Fruit fly (Drosophila melanogaster): Measurements from ENCODE around the gene moody.

The moody gene

dm6 chrX:2013365-2013764 is 36.6 kb downstream of the moody start:
- no peak for TF ChIP-seq Jra (GFP tag; optimal IDR thresholded peaks at IDR 0.05)
- TF ChIP-seq Dif (GFP tag; optimal IDR thresholded peaks at IDR 0.05; ENCODE audit: partially characterized antibody), result peak; percentile 68
- TF ChIP-seq psq (GFP tag; optimal IDR thresholded peaks at IDR 0.05), result peak; percentile 2

dm6 chrX:2012837-2013236 is 37.1 kb downstream of the moody start:
- TF ChIP-seq h (GFP tag; optimal IDR thresholded peaks at IDR 0.05), result peak; percentile 77
- peak; percentile 78 for TF ChIP-seq br (GFP tag; optimal IDR thresholded peaks at IDR 0.05)
- TF ChIP-seq fru (GFP tag; optimal IDR thresholded peaks at IDR 0.05), result peak; percentile 72
- peak; percentile 67 for TF ChIP-seq dmrt93B (GFP tag; optimal IDR thresholded peaks at IDR 0.05)
- TF ChIP-seq jim (GFP tag; optimal IDR thresholded peaks at IDR 0.05), result no peak
- TF ChIP-seq rgr (GFP tag; optimal IDR thresholded peaks at IDR 0.05), result peak; percentile 73
- TF ChIP-seq brk (GFP tag; optimal IDR thresholded peaks at IDR 0.05), result no peak
- TF ChIP-seq N (GFP tag; optimal IDR thresholded peaks at IDR 0.05), result peak; percentile 68
- peak; percentile 80 for TF ChIP-seq Sp1 (GFP tag; optimal IDR thresholded peaks at IDR 0.05)
- peak; percentile 24 for TF ChIP-seq Abd-B (GFP tag; optimal IDR thresholded peaks at IDR 0.05)
- no peak for TF ChIP-seq CG32264 (GFP tag; optimal IDR thresholded peaks at IDR 0.05)
- no peak for TF ChIP-seq sage (GFP tag; optimal IDR thresholded peaks at IDR 0.05)
- peak; percentile 51 for TF ChIP-seq ey (GFP tag; optimal IDR thresholded peaks at IDR 0.05)
- TF ChIP-seq CG9705 (GFP tag; optimal IDR thresholded peaks at IDR 0.05), result peak; percentile 77
- peak; percentile 97 for TF ChIP-seq psq (GFP tag; optimal IDR thresholded peaks at IDR 0.05)
- no peak for TF ChIP-seq Jra (GFP tag; optimal IDR thresholded peaks at IDR 0.05)
- TF ChIP-seq OdsH (GFP tag; optimal IDR thresholded peaks at IDR 0.05), result peak; percentile 71
- TF ChIP-seq HLH106 (tag; optimal IDR thresholded peaks at IDR 0.05), result peak; percentile 67
- no peak for TF ChIP-seq Vsx2 (GFP tag; optimal IDR thresholded peaks at IDR 0.05; ENCODE audit: partially characterized antibody)
- peak; percentile 85 for TF ChIP-seq Hr83 (GFP tag; optimal IDR thresholded peaks at IDR 0.05; ENCODE audit: poor library complexity, severe bottlenecking)
- peak in 1 of 2 experiments; percentile 47 for TF ChIP-seq dl (GFP tag; optimal IDR thresholded peaks at IDR 0.05; ENCODE audit: insufficient read depth in 1 of 2, partially characterized antibody in 2 of 2)
- peak in 1 of 2 experiments; percentile 72 for TF ChIP-seq foxo (GFP tag; optimal IDR thresholded peaks at IDR 0.05)
- TF ChIP-seq Rel (GFP tag; optimal IDR thresholded peaks at IDR 0.05), result no peak
- peak; percentile 13 for TF ChIP-seq Rel (tag; optimal IDR thresholded peaks at IDR 0.05)

dm6 chrX:2012121-2012452 is 37.8 kb downstream of the moody start:
- TF ChIP-seq Hnf4 (GFP tag; optimal IDR thresholded peaks at IDR 0.05), result no peak
- peak; percentile 17 for TF ChIP-seq Rel (GFP tag; optimal IDR thresholded peaks at IDR 0.05)
- TF ChIP-seq Rel (tag; optimal IDR thresholded peaks at IDR 0.05), result no peak
- TF ChIP-seq jim (GFP tag; optimal IDR thresholded peaks at IDR 0.05), result no peak
- no peak for TF ChIP-seq Hr78 (GFP tag; optimal IDR thresholded peaks at IDR 0.05)
- no peak for TF ChIP-seq N (GFP tag; optimal IDR thresholded peaks at IDR 0.05)
- TF ChIP-seq pan (optimal IDR thresholded peaks at IDR 0.05), result no peak
- no peak for TF ChIP-seq Dif (GFP tag; optimal IDR thresholded peaks at IDR 0.05; ENCODE audit: partially characterized antibody)
- no peak for TF ChIP-seq Mio (GFP tag; optimal IDR thresholded peaks at IDR 0.05)
- TF ChIP-seq Hr83 (GFP tag; optimal IDR thresholded peaks at IDR 0.05; ENCODE audit: poor library complexity, severe bottlenecking), result no peak
- no peak for TF ChIP-seq br (GFP tag; optimal IDR thresholded peaks at IDR 0.05)
- TF ChIP-seq GATAd (GFP tag; optimal IDR thresholded peaks at IDR 0.05), result no peak
- no peak for TF ChIP-seq CG9705 (GFP tag; optimal IDR thresholded peaks at IDR 0.05)
- peak in 1 of 2 experiments; percentile 18 for TF ChIP-seq dl (GFP tag; optimal IDR thresholded peaks at IDR 0.05; ENCODE audit: insufficient read depth in 1 of 2, partially characterized antibody in 2 of 2)
- TF ChIP-seq usp (GFP tag; optimal IDR thresholded peaks at IDR 0.05), result no peak
- no peak for TF ChIP-seq sv (GFP tag; optimal IDR thresholded peaks at IDR 0.05)
- no peak for TF ChIP-seq psq (GFP tag; optimal IDR thresholded peaks at IDR 0.05)
- peak; percentile 6 for TF ChIP-seq woc (GFP tag; optimal IDR thresholded peaks at IDR 0.05)

dm6 chrX:2011288-2012120 is 38.4 kb downstream of the moody start:
- peak; percentile 27 for TF ChIP-seq h (GFP tag; optimal IDR thresholded peaks at IDR 0.05)
- TF ChIP-seq Jra (GFP tag; optimal IDR thresholded peaks at IDR 0.05), result no peak
- no peak for TF ChIP-seq CG9705 (GFP tag; optimal IDR thresholded peaks at IDR 0.05)
- TF ChIP-seq Hr78 (GFP tag; optimal IDR thresholded peaks at IDR 0.05), result no peak
- no peak for TF ChIP-seq Vsx2 (GFP tag; optimal IDR thresholded peaks at IDR 0.05; ENCODE audit: partially characterized antibody)
- peak; percentile 40 for TF ChIP-seq HLH106 (tag; optimal IDR thresholded peaks at IDR 0.05)
- TF ChIP-seq Sp1 (GFP tag; optimal IDR thresholded peaks at IDR 0.05), result peak; percentile 41
- TF ChIP-seq Myc (optimal IDR thresholded peaks at IDR 0.05), result no peak
- no peak for TF ChIP-seq Mio (GFP tag; optimal IDR thresholded peaks at IDR 0.05)
- peak; percentile 41 for TF ChIP-seq rgr (GFP tag; optimal IDR thresholded peaks at IDR 0.05)
- TF ChIP-seq Rel (GFP tag; optimal IDR thresholded peaks at IDR 0.05), result no peak
- no peak for TF ChIP-seq Rel (tag; optimal IDR thresholded peaks at IDR 0.05)
- no peak for TF ChIP-seq CrebA (GFP tag; optimal IDR thresholded peaks at IDR 0.05; ENCODE audit: borderline replicate concordance)
- TF ChIP-seq OdsH (GFP tag; optimal IDR thresholded peaks at IDR 0.05), result peak; percentile 19
- peak in 1 of 2 experiments; percentile 57 for TF ChIP-seq foxo (GFP tag; optimal IDR thresholded peaks at IDR 0.05)
- no peak for TF ChIP-seq dl (GFP tag; optimal IDR thresholded peaks at IDR 0.05; ENCODE audit: insufficient read depth in 1 of 2, partially characterized antibody in 2 of 2)
- TF ChIP-seq woc (GFP tag; optimal IDR thresholded peaks at IDR 0.05), result peak; percentile 38
- no peak for TF ChIP-seq ey (GFP tag; optimal IDR thresholded peaks at IDR 0.05)
- peak; percentile 3 for TF ChIP-seq dmrt93B (GFP tag; optimal IDR thresholded peaks at IDR 0.05)
- TF ChIP-seq jim (GFP tag; optimal IDR thresholded peaks at IDR 0.05), result no peak
- TF ChIP-seq sv (GFP tag; optimal IDR thresholded peaks at IDR 0.05), result peak; percentile 17
- TF ChIP-seq Hnf4 (GFP tag; optimal IDR thresholded peaks at IDR 0.05), result peak; percentile 0
- no peak for TF ChIP-seq Abd-B (GFP tag; optimal IDR thresholded peaks at IDR 0.05)

Data from whole organism, wandering third instar larva.